Fruit fly (Drosophila melanogaster) whole organism, adult: ENCODE measurements around the gene CG11426.

Experiments
- CG11617 ChIP-seq: fragments of 200-800 bp; sonication (Bioruptor generic); optimal IDR thresholded peaks from 2 replicates; lab custom pipeline; 2017; ENCODE audit warnings: mild to moderate bottlenecking, missing biosample characterization, missing genetic modification reagents, missing genetic modification characterization
- CG12768 ChIP-seq: fragments of 200-800 bp; sonication (Bioruptor generic); optimal IDR thresholded peaks from 2 replicates; lab custom pipeline; 2017; ENCODE audit warnings: missing biosample characterization, missing genetic modification characterization, mild to moderate bottlenecking, moderate library complexity, missing genetic modification reagents
- CG14711 ChIP-seq: fragments of 200-800 bp; sonication (Bioruptor generic); optimal IDR thresholded peaks from 2 replicates; lab custom pipeline; 2018; ENCODE audit warnings: missing biosample characterization, mild to moderate bottlenecking, missing genetic modification characterization, moderate library complexity
- CG1620 ChIP-seq: fragments of 200-800 bp; sonication (Bioruptor generic); optimal IDR thresholded peaks from 2 replicates; lab custom pipeline; 2016; ENCODE audit warnings: missing biosample characterization, missing genetic modification characterization
- CG33017 ChIP-seq: fragments of 200-800 bp; sonication (Bioruptor generic); optimal IDR thresholded peaks from 2 replicates; lab custom pipeline; 2018; ENCODE audit warnings: missing biosample characterization, mild to moderate bottlenecking, missing genetic modification characterization, moderate library complexity
- CG5204 ChIP-seq: fragments of 200-800 bp; sonication (Bioruptor generic); optimal IDR thresholded peaks from 2 replicates; lab custom pipeline; 2016; ENCODE audit warnings: missing biosample characterization, missing genetic modification characterization
- CG7045 ChIP-seq: fragments of 200-800 bp; sonication (Bioruptor generic); optimal IDR thresholded peaks from 2 replicates; lab custom pipeline; 2017; ENCODE audit warnings: missing biosample characterization, mild to moderate bottlenecking, missing genetic modification characterization
- CG7101 ChIP-seq: fragments of 200-800 bp; sonication (Bioruptor generic); optimal IDR thresholded peaks from 2 replicates; lab custom pipeline; 2018; ENCODE audit warnings: missing biosample characterization, mild to moderate bottlenecking, missing genetic modification characterization, moderate library complexity
- Clk ChIP-seq: fragments of 200-800 bp; sonication (Bioruptor generic); optimal IDR thresholded peaks from 2 replicates; lab custom pipeline; 2017; ENCODE audit warnings: missing biosample characterization, missing genetic modification characterization
- Crg-1 ChIP-seq: fragments of 200-800 bp; sonication (Bioruptor generic); optimal IDR thresholded peaks from 2 replicates; lab custom pipeline; 2016; ENCODE audit warnings: missing biosample characterization, missing genetic modification characterization
- Hr96 ChIP-seq: fragments of 200-800 bp; sonication (Bioruptor generic); optimal IDR thresholded peaks from 2 replicates; lab custom pipeline; 2016; ENCODE audit warnings: missing biosample characterization, missing genetic modification characterization
- Mnt ChIP-seq: fragments of 200-800 bp; sonication (Bioruptor generic); optimal IDR thresholded peaks from 2 replicates; lab custom pipeline; 2016; ENCODE audit warnings: missing biosample characterization, mild to moderate bottlenecking, missing genetic modification characterization
- bab1 ChIP-seq: fragments of 200-800 bp; sonication (Bioruptor generic); optimal IDR thresholded peaks from 3 replicates; lab custom pipeline; 2019; ENCODE audit warnings: missing biosample characterization, mild to moderate bottlenecking, missing genetic modification characterization, moderate library complexity
- cic ChIP-seq: fragments of 200-800 bp; sonication (Bioruptor generic); optimal IDR thresholded peaks from 2 replicates; lab custom pipeline; 2017; ENCODE audit warnings: missing biosample characterization, mild to moderate bottlenecking, missing genetic modification characterization, moderate library complexity
- cnc ChIP-seq, 2 experiments: fragments of >200 bp; optimal IDR thresholded peaks; 2 replicates each; lab custom pipeline; 2017
- kay ChIP-seq: fragments of 200-800 bp; sonication (Bioruptor generic); peaks from one replicate; lab custom pipeline; 2016; ENCODE audit warnings: missing biosample characterization, missing genetic modification characterization, borderline replicate concordance
- ovo ChIP-seq: fragments of 200-800 bp; sonication (Bioruptor generic); optimal IDR thresholded peaks from 2 replicates; lab custom pipeline; 2016; ENCODE audit warnings: missing biosample characterization, missing genetic modification characterization
- pad ChIP-seq: fragments of 200-800 bp; sonication (Bioruptor generic); optimal IDR thresholded peaks from 3 replicates; lab custom pipeline; 2017; ENCODE audit warnings: missing biosample characterization, missing genetic modification characterization, mild to moderate bottlenecking, moderate library complexity, missing genetic modification reagents
- tj ChIP-seq: fragments of 200-800 bp; sonication (Bioruptor generic); optimal IDR thresholded peaks from 3 replicates; lab custom pipeline; 2017; ENCODE audit warnings: missing biosample characterization, mild to moderate bottlenecking, missing genetic modification characterization, moderate library complexity
- toe ChIP-seq: fragments of 200-800 bp; sonication (Bioruptor generic); optimal IDR thresholded peaks from 2 replicates; lab custom pipeline; 2016; ENCODE audit warnings: missing biosample characterization, missing genetic modification characterization

The CG11426 gene

DNA sequence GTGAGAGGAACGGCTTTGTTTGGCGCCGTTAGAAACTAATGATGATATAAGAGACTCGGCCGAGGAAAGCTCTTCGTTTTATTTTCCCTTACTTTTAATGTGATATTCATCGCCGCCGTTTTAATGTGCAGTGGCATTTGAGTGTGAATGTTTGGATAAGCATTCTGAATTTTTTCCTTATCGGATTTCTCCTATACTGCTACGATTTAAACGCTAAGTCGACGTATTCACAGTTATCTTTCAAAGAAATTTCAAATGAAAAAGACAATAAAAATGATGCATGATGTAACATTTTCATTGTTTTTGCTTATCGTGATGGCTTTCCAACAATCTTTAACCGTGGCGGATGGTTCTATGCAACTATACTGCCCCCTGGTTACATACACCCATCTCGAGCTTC is 30.9 kb downstream of the CG11426 start, which contains the start of gene CG43312:
TSS of gene CG43312 (plus strand) at position 301 of the 400 bp plus-strand sequence.
- TF ChIP-seq Hr96 (GFP tag; lab: Kevin White, UChicago), result no peak
- TF ChIP-seq CG12768 (GFP tag; lab: Kevin White, UChicago), result no peak
- no peak for TF ChIP-seq CG7101 (tag; lab: Kevin White, UChicago)
- TF ChIP-seq CG5204, result no peak
- no peak for TF ChIP-seq CG11617 (GFP tag; lab: Kevin White, UChicago)
- TF ChIP-seq CG14711 (tag; lab: Kevin White, UChicago), result no peak
- no peak for TF ChIP-seq kay (GFP tag; lab: Kevin White, UChicago)
- no peak for TF ChIP-seq Crg-1 (GFP tag; lab: Kevin White, UChicago)
- no peak for TF ChIP-seq CG7045 (GFP tag; lab: Kevin White, UChicago)
- no peak for TF ChIP-seq bab1 (GFP tag; lab: Kevin White, UChicago)
- TF ChIP-seq CG1620, result no peak
- no peak for TF ChIP-seq cic (GFP tag; lab: Kevin White, UChicago)
- TF ChIP-seq Mnt (GFP tag; lab: Kevin White, UChicago), result no peak
- no peak for TF ChIP-seq ovo (GFP tag; lab: Kevin White, UChicago)
- TF ChIP-seq tj (GFP tag; lab: Kevin White, UChicago), result no peak

DNA sequence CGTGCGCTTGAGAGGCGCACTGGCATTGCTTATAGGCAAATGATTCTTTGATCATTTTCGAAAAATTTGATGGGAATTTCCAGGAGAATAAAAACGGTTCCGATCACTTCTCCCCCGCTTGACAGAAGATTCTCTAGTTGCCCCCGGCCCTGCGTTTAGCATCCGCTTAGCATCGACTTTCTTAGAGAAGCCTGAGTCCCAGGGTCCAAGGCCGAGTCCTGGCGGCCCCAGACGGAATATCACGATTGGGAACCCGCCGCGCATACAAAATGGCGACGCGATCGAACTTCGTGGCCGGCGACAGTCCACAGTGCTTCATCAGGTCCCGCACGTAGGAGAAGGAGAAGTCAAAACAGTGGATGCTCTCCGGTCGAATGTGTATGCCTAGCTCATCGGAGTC is 33.4 kb downstream of the CG11426 start, which contains the start of gene CG43331:
TSS of gene CG43331 (minus strand) at position 101 of the 400 bp plus-strand sequence.
- TF ChIP-seq bab1 (GFP tag; lab: Kevin White, UChicago) (no peak), CG14711 (tag; lab: Kevin White, UChicago) (no peak), cnc (optimal IDR thresholded peaks at IDR 0.05; lab: Kevin White, UChicago) (no peak), ovo (GFP tag; lab: Kevin White, UChicago) (no peak), CG5204 (no peak), Hr96 (GFP tag; lab: Kevin White, UChicago) (no peak), CG7101 (tag; lab: Kevin White, UChicago) (no peak), tj (GFP tag; lab: Kevin White, UChicago) (no peak), cic (GFP tag; lab: Kevin White, UChicago) (no peak), CG33017 (tag; lab: Kevin White, UChicago) (no peak), kay (GFP tag; lab: Kevin White, UChicago) (no peak), pad (GFP tag; lab: Kevin White, UChicago) (no peak), Mnt (GFP tag; lab: Kevin White, UChicago) (no peak), Clk (GFP tag; lab: Kevin White, UChicago) (no peak), toe (GFP tag; lab: Kevin White, UChicago) (no peak), CG1620 (no peak), CG7045 (GFP tag; lab: Kevin White, UChicago) (no peak), CG11617 (GFP tag; lab: Kevin White, UChicago) (no peak), CG12768 (GFP tag; lab: Kevin White, UChicago) (no peak), Crg-1 (GFP tag; lab: Kevin White, UChicago) (no peak)

DNA sequence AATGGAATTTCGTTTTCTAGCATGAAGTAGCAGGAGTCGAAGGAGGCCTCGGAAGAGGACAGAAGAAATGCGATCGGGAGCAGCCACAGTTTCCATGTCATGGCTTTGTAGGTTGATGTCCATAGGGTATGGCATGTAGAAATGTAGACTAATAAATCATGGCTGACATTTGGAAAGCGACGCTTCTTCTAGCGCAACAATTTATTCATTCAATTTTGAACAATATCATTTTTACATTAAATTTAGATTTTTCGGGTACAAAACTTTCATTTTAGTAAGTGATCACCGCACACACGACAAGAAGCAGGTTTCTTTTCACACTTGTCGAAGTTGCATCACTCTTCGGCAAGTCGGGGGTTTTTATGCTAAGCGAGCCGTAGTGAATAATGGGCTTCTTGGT is 34.0 kb downstream of the CG11426 start, which contains the start of gene CG43330:
TSS of gene CG43330 (minus strand) at position 101 of the 400 bp plus-strand sequence.
- TF ChIP-seq Mnt (GFP tag; lab: Kevin White, UChicago) (no peak), Clk (GFP tag; lab: Kevin White, UChicago) (no peak), CG33017 (tag; lab: Kevin White, UChicago) (no peak), toe (GFP tag; lab: Kevin White, UChicago) (no peak)

DNA sequence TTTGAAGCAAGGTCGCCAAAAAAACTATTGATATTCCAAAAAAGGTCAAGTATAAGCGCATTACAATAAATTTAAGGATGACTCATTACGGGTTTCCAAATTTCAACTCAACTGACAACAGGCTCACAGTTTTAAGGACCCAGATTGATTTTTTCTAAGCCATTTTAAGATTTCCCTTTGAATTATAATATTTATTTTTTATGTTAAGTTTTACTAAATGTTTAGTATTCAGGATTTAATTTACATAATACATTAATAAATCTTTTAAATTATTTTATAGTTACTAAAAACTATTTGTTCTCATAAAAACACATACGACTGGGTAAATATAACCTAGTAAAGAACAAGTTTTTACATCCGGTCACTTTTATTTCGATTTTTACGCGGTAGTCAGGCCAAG is 34.8 kb downstream of the CG11426 start, which contains the start of gene CG43329:
TSS of gene CG43329 (minus strand) at position 101 of the 400 bp plus-strand sequence.
- TF ChIP-seq CG14711 (tag; lab: Kevin White, UChicago) (no peak), Clk (GFP tag; lab: Kevin White, UChicago) (no peak), CG12768 (GFP tag; lab: Kevin White, UChicago) (no peak), bab1 (GFP tag; lab: Kevin White, UChicago) (no peak), CG33017 (tag; lab: Kevin White, UChicago) (no peak), CG7045 (GFP tag; lab: Kevin White, UChicago) (no peak), Hr96 (GFP tag; lab: Kevin White, UChicago) (no peak), CG5204 (no peak)

DNA sequence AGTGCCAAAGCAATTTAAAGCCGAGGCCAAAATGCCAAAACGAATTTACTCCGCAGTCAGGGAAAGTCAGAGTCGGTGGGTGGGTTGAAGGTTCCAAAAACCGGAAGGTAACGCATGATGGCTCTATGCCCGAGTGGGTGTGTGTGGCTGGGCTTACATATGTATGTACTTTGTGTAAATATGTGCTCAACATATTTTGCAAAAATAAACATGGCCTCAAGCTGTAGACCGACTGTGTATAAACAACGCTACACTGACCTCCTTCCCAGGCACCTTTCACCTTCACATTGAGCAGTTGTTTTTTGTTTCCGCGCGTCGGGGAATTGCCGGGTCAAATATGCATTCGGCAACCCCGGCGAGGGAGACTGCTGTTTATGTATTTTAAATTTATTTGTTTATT is 49.7 kb downstream of the CG11426 start:
- TF ChIP-seq Clk (GFP tag; lab: Kevin White, UChicago) (no peak), ovo (GFP tag; lab: Kevin White, UChicago) (no peak), CG33017 (tag; lab: Kevin White, UChicago) (no peak), CG1620 (no peak), bab1 (GFP tag; lab: Kevin White, UChicago) (no peak), CG12768 (GFP tag; lab: Kevin White, UChicago) (no peak), Mnt (GFP tag; lab: Kevin White, UChicago) (no peak), kay (GFP tag; lab: Kevin White, UChicago) (no peak), CG11617 (GFP tag; lab: Kevin White, UChicago) (no peak), CG7101 (tag; lab: Kevin White, UChicago) (no peak), toe (GFP tag; lab: Kevin White, UChicago) (no peak), CG7045 (GFP tag; lab: Kevin White, UChicago) (no peak)
